Worm (Caenorhabditis elegans) whole organism, early embryonic: ENCODE measurements around the gene Y62H9A.11.

Experiments
- B0310.2 ChIP-seq: sonication (generic microtip); optimal IDR thresholded peaks from 2 replicates; lab custom pipeline; 2016; ENCODE audit warnings: mild to moderate bottlenecking, missing genetic modification characterization, missing compliant biosample characterization
- F13C5.2 ChIP-seq: sonication (generic microtip); optimal IDR thresholded peaks from 2 replicates; lab custom pipeline; 2017; ENCODE audit warnings: mild to moderate bottlenecking, missing genetic modification characterization, inconsistent platforms, missing compliant biosample characterization
- aly-1 ChIP-seq: sonication (generic microtip); optimal IDR thresholded peaks from 2 replicates; lab custom pipeline; 2016; ENCODE audit warnings: missing genetic modification characterization, missing compliant biosample characterization
- ama-1 ChIP-seq: fragments of 150-350 bp; optimal IDR thresholded peaks from 2 replicates; lab custom pipeline; 2014
- ceh-13 ChIP-seq: fragments of 200-800 bp; sonication (Bioruptor generic); optimal IDR thresholded peaks from 2 replicates; lab custom pipeline; 2018; ENCODE audit warnings: mild to moderate bottlenecking, missing genetic modification characterization, missing compliant biosample characterization
- ceh-36 ChIP-seq: sonication (generic microtip); optimal IDR thresholded peaks from 2 replicates; lab custom pipeline; 2016; ENCODE audit warnings: missing genetic modification characterization, inconsistent platforms, missing compliant biosample characterization
- ets-7 ChIP-seq: sonication (generic microtip); optimal IDR thresholded peaks from 2 replicates; lab custom pipeline; 2016; ENCODE audit warnings: missing genotype, missing genetic modification characterization, missing compliant biosample characterization
- flt-1 ChIP-seq: fragments of 200-800 bp; sonication (Bioruptor generic); IDR thresholded peaks from 2 replicates; pipeline ENCODE4 v1.3.6; 2022; ENCODE audit warnings: missing genetic modification characterization, missing compliant biosample characterization
- hmbx-1 ChIP-seq: sonication (generic microtip); optimal IDR thresholded peaks from 2 replicates; lab custom pipeline; 2016; ENCODE audit warnings: mild to moderate bottlenecking, missing genetic modification characterization, missing compliant biosample characterization
- hmg-4 ChIP-seq: fragments of 200-800 bp; sonication (Bioruptor generic); optimal IDR thresholded peaks from 2 replicates; lab custom pipeline; 2018; ENCODE audit warnings: mild to moderate bottlenecking, missing genetic modification characterization, missing compliant biosample characterization
- hnd-1 ChIP-seq: sonication (generic microtip); optimal IDR thresholded peaks from 2 replicates; lab custom pipeline; 2016; ENCODE audit warnings: missing genetic modification characterization, missing compliant biosample characterization
- pes-1 ChIP-seq: fragments of 200-800 bp; sonication (Bioruptor generic); IDR thresholded peaks from 2 replicates; pipeline ENCODE4 v1.3.6; 2022; ENCODE audit warnings: missing genetic modification reagents, missing genetic modification characterization, missing compliant biosample characterization
- scrt-1 ChIP-seq: fragments of 200-800 bp; sonication (Bioruptor generic); IDR thresholded peaks from 2 replicates; pipeline ENCODE4 v1.3.6; 2022; ENCODE audit warnings: missing genetic modification characterization, missing compliant biosample characterization
- sea-1 ChIP-seq: fragments of 200-800 bp; sonication (Bioruptor generic); conservative IDR thresholded peaks from 2 replicates; pipeline ENCODE4 v1.3.6; 2022; ENCODE audit warnings: missing genetic modification characterization, missing compliant biosample characterization
- tbx-11 ChIP-seq: fragments of 200-800 bp; sonication (Bioruptor generic); IDR thresholded peaks from 2 replicates; pipeline ENCODE4 v1.3.6; 2022; ENCODE audit warnings: missing genetic modification characterization, missing compliant biosample characterization
- tbx-37 ChIP-seq: fragments of 200-800 bp; sonication (Bioruptor generic); conservative IDR thresholded peaks from 2 replicates; pipeline ENCODE4 v1.3.6; 2022; ENCODE audit warnings: missing genetic modification reagents, missing genetic modification characterization, missing compliant biosample characterization
- tra-4 ChIP-seq: sonication (generic microtip); optimal IDR thresholded peaks from 2 replicates; lab custom pipeline; 2017; ENCODE audit warnings: missing genetic modification characterization, missing compliant biosample characterization

Gene Y62H9A.11

ce11 chrX:11908226-11908625 lies 1.1 kb upstream of the Y62H9A.11 start:
- TF ChIP-seq ceh-36 = no peak
- no peak for TF ChIP-seq hmbx-1 (tag; lab: Kevin White, UChicago)
- TF ChIP-seq B0310.2 (tag; lab: Kevin White, UChicago) = no peak
- no peak for TF ChIP-seq F13C5.2
- TF ChIP-seq ama-1 (lab: Kevin White, UChicago) = no peak

- TF ChIP-seq ceh-36 (no peak), ets-7 (tag; lab: Kevin White, UChicago) (no peak), F13C5.2 (no peak), hnd-1 (tag; lab: Kevin White, UChicago) (no peak), ama-1 (lab: Kevin White, UChicago) (no peak), tbx-37 (GFP tag; lab: Robert Waterston, UW) (no peak), aly-1 (tag; lab: Kevin White, UChicago) (no peak), ceh-13 (GFP tag; lab: Kevin White, UChicago) (no peak), hmbx-1 (tag; lab: Kevin White, UChicago) (no peak), flt-1 (GFP tag; lab: Robert Waterston, UW) (no peak), B0310.2 (tag; lab: Kevin White, UChicago) (no peak), tbx-11 (GFP tag; lab: Robert Waterston, UW) (no peak), pes-1 (GFP tag; lab: Robert Waterston, UW) (no peak), sea-1 (no peak), tra-4 (tag; lab: Kevin White, UChicago) (no peak), scrt-1 (GFP tag; lab: Robert Waterston, UW) (no peak), hmg-4 (GFP tag; lab: Kevin White, UChicago) (no peak)
These were observed 537 bp downstream of the Y62H9A.11 start for ce11 chrX:11906626-11907025.

ce11 chrX:11902661-11903060 lies 4.5 kb downstream of the Y62H9A.11 start, which contains the start of gene Y62H9A.10:
TSS of gene Y62H9A.10 (minus strand) at chrX:11902761.
- TF ChIP-seq hmg-4 (GFP tag; lab: Kevin White, UChicago) (no peak), scrt-1 (GFP tag; lab: Robert Waterston, UW) (no peak), flt-1 (GFP tag; lab: Robert Waterston, UW) (no peak), ceh-13 (GFP tag; lab: Kevin White, UChicago) (no peak), ets-7 (tag; lab: Kevin White, UChicago) (no peak), tbx-11 (GFP tag; lab: Robert Waterston, UW) (no peak), pes-1 (GFP tag; lab: Robert Waterston, UW) (no peak), ama-1 (lab: Kevin White, UChicago) (no peak), sea-1 (no peak), hmbx-1 (tag; lab: Kevin White, UChicago) (no peak), ceh-36 (no peak), B0310.2 (tag; lab: Kevin White, UChicago) (no peak), hnd-1 (tag; lab: Kevin White, UChicago) (no peak), tra-4 (tag; lab: Kevin White, UChicago) (no peak), aly-1 (tag; lab: Kevin White, UChicago) (no peak), F13C5.2 (no peak), tbx-37 (GFP tag; lab: Robert Waterston, UW) (no peak)

- TF ChIP-seq ama-1 (lab: Kevin White, UChicago) = no peak
These were observed 8.1 kb downstream of the Y62H9A.11 start for ce11 chrX:11899031-11899430.

ce11 chrX:11898040-11898439 lies 9.1 kb downstream of the Y62H9A.11 start, which contains the start of gene Y62H9A.9:
TSS of gene Y62H9A.9 (minus strand) at chrX:11898140.
- TF ChIP-seq hnd-1 (tag; lab: Kevin White, UChicago) (no peak), F13C5.2 (no peak), tbx-11 (GFP tag; lab: Robert Waterston, UW) (no peak), sea-1 (no peak), ets-7 (tag; lab: Kevin White, UChicago) (no peak), tbx-37 (GFP tag; lab: Robert Waterston, UW) (no peak), scrt-1 (GFP tag; lab: Robert Waterston, UW) (no peak), ceh-13 (GFP tag; lab: Kevin White, UChicago) (no peak), B0310.2 (tag; lab: Kevin White, UChicago) (no peak)

- no peak for TF ChIP-seq scrt-1 (GFP tag; lab: Robert Waterston, UW)
- TF ChIP-seq hmbx-1 (tag; lab: Kevin White, UChicago) = no peak
- TF ChIP-seq ama-1 (lab: Kevin White, UChicago) = no peak
These were observed 10.5 kb downstream of the Y62H9A.11 start for ce11 chrX:11896708-11897107.

- TF ChIP-seq tbx-37 (GFP tag; lab: Robert Waterston, UW) (no peak), aly-1 (tag; lab: Kevin White, UChicago) (no peak), pes-1 (GFP tag; lab: Robert Waterston, UW) (no peak), ceh-36 (no peak), ama-1 (lab: Kevin White, UChicago) (no peak), B0310.2 (tag; lab: Kevin White, UChicago) (no peak), scrt-1 (GFP tag; lab: Robert Waterston, UW) (no peak), F13C5.2 (no peak), tra-4 (tag; lab: Kevin White, UChicago) (no peak), flt-1 (GFP tag; lab: Robert Waterston, UW) (no peak), hnd-1 (tag; lab: Kevin White, UChicago) (no peak), hmbx-1 (tag; lab: Kevin White, UChicago) (no peak), tbx-11 (GFP tag; lab: Robert Waterston, UW) (no peak), hmg-4 (GFP tag; lab: Kevin White, UChicago) (no peak)
These were observed 14.8 kb downstream of the Y62H9A.11 start, which contains the start of gene Y62H9A.8 for ce11 chrX:11892328-11892727. TSS of gene Y62H9A.8 (minus strand) at chrX:11892428.

ce11 chrX:11885577-11885976 lies 21.6 kb downstream of the Y62H9A.11 start, which contains the start of gene Y62H9A.7:
TSS of gene Y62H9A.7 (minus strand) at chrX:11885677.
- TF ChIP-seq F13C5.2 (no peak), hmbx-1 (tag; lab: Kevin White, UChicago) (no peak), ets-7 (tag; lab: Kevin White, UChicago) (no peak), scrt-1 (GFP tag; lab: Robert Waterston, UW) (no peak), B0310.2 (tag; lab: Kevin White, UChicago) (no peak)
